Worm (Caenorhabditis elegans): ENCODE measurements around the gene srh-128.
"Not testable (repeated sequence)": the region's sequence is repeated elsewhere in the genome, so short reads cannot be mapped to it uniquely, and the experiment has no call there.

The srh-128 gene

ce11 chrII:2690080-2690479, 15.0 kb downstream of the srh-128 start, which contains the start of gene nspf-3:
Gene nspf-3 (minus strand): TSS chrII:2690180.
- TF ChIP-seq elt-3 (tag; optimal IDR thresholded peaks at IDR 0.05) = no peak
- TF ChIP-seq dmd-4 (tag; optimal IDR thresholded peaks at IDR 0.05) = no peak
- TF ChIP-seq peb-1 (tag; optimal IDR thresholded peaks at IDR 0.05) = no peak
- TF ChIP-seq ama-1 (optimal IDR thresholded peaks at IDR 0.05) = no peak
- TF ChIP-seq unc-62 (GFP tag; optimal IDR thresholded peaks at IDR 0.05) = no peak
- no peak for TF ChIP-seq C34F6.9 (tag; optimal IDR thresholded peaks at IDR 0.05)
- TF ChIP-seq nhr-10 (tag; optimal IDR thresholded peaks at IDR 0.05) = no peak
- no peak for TF ChIP-seq nhr-6 (tag; optimal IDR thresholded peaks at IDR 0.05)
- no peak for TF ChIP-seq elt-1 (tag; optimal IDR thresholded peaks at IDR 0.05)
- no peak for TF ChIP-seq lin-11 (tag; optimal IDR thresholded peaks at IDR 0.05)
- no peak for TF ChIP-seq alr-1 (tag; optimal IDR thresholded peaks at IDR 0.05)
- TF ChIP-seq nhr-237 (tag; optimal IDR thresholded peaks at IDR 0.05) = no peak
- no peak for TF ChIP-seq ceh-82 (tag; optimal IDR thresholded peaks at IDR 0.05)
- TF ChIP-seq mdl-1 (tag; optimal IDR thresholded peaks at IDR 0.05) = no peak
- TF ChIP-seq nhr-129 (tag; optimal IDR thresholded peaks at IDR 0.05) = no peak
- no peak for TF ChIP-seq fos-1 (tag; optimal IDR thresholded peaks at IDR 0.05)
- TF ChIP-seq nhr-11 (tag; optimal IDR thresholded peaks at IDR 0.05) = no peak
- TF ChIP-seq mab-5 (tag; optimal IDR thresholded peaks at IDR 0.05) = no peak
- TF ChIP-seq unc-39 (tag; optimal IDR thresholded peaks at IDR 0.05) = no peak

ce11 chrII:2688616-2689015, 16.5 kb downstream of the srh-128 start, which contains the start of gene nspf-2:
Gene nspf-2 (plus strand): TSS chrII:2688916.
- not testable (repeated sequence) for TF ChIP-seq mdl-1 (tag; optimal IDR thresholded peaks at IDR 0.05); ama-1 (optimal IDR thresholded peaks at IDR 0.05); nhr-12 (tag; optimal IDR thresholded peaks at IDR 0.05)

- TF ChIP-seq F13H6.1 (tag; optimal IDR thresholded peaks at IDR 0.05) = peak; percentile 44
- peak; percentile 24 for TF ChIP-seq sem-4 (tag; optimal IDR thresholded peaks at IDR 0.05)
- TF ChIP-seq mdl-1 (tag; optimal IDR thresholded peaks at IDR 0.05) = no peak
- TF ChIP-seq lsy-2 (tag; optimal IDR thresholded peaks at IDR 0.05) = peak in 1 of 2 experiments; percentile 28
- TF ChIP-seq mab-5 (tag; optimal IDR thresholded peaks at IDR 0.05) = no peak
- peak; percentile 26 for TF ChIP-seq C34F6.9 (tag; optimal IDR thresholded peaks at IDR 0.05)
- no peak for TF ChIP-seq alr-1 (tag; optimal IDR thresholded peaks at IDR 0.05)
- no peak for TF ChIP-seq skn-1 (tag; optimal IDR thresholded peaks at IDR 0.05)
- peak; percentile 49 for TF ChIP-seq sma-9 (GFP tag; optimal IDR thresholded peaks at IDR 0.05)
- TF ChIP-seq sma-9 (tag; optimal IDR thresholded peaks at IDR 0.05) = no peak
- no peak for TF ChIP-seq elt-1 (tag; optimal IDR thresholded peaks at IDR 0.05)
- peak; percentile 59 for TF ChIP-seq lin-13 (GFP tag; optimal IDR thresholded peaks at IDR 0.05)
- no peak for TF ChIP-seq unc-62 (GFP tag; optimal IDR thresholded peaks at IDR 0.05)
Observed at ce11 chrII:2686985-2687675, 18.0 kb downstream of the srh-128 start, which contains the start of the genes sup-9 and nspf-1. Gene sup-9 (minus strand): TSS chrII:2687027. Gene nspf-1 (plus strand): TSS chrII:2687625.

ce11 chrII:2684783-2685182, 20.3 kb downstream of the srh-128 start:
- TF ChIP-seq unc-62 (GFP tag; optimal IDR thresholded peaks at IDR 0.05) (no peak), elt-3 (tag; optimal IDR thresholded peaks at IDR 0.05) (no peak), unc-39 (tag; optimal IDR thresholded peaks at IDR 0.05) (no peak), gmeb-1 (tag; optimal IDR thresholded peaks at IDR 0.05) (no peak), R02D3.7 (tag; optimal IDR thresholded peaks at IDR 0.05) (no peak), mab-5 (tag; optimal IDR thresholded peaks at IDR 0.05) (no peak), blmp-1 (tag; optimal IDR thresholded peaks at IDR 0.05; ENCODE audit: insufficient read depth) (no peak), Y55F3AM.14 (GFP tag; optimal IDR thresholded peaks at IDR 0.05) (no peak), lsy-2 (tag; optimal IDR thresholded peaks at IDR 0.05) (no peak), ceh-16 (tag; optimal IDR thresholded peaks at IDR 0.05) (no peak), nhr-23 (tag; optimal IDR thresholded peaks at IDR 0.05) (no peak), F13H6.1 (tag; optimal IDR thresholded peaks at IDR 0.05) (no peak), lin-13 (GFP tag; optimal IDR thresholded peaks at IDR 0.05) (no peak)

ce11 chrII:2684208-2684607, 20.9 kb downstream of the srh-128 start, which contains the start of gene ceh-87:
Gene ceh-87 (minus strand): TSS chrII:2684308.
- TF ChIP-seq ZK546.5 (tag; optimal IDR thresholded peaks at IDR 0.05) = no peak
- no peak for TF ChIP-seq elt-1 (tag; optimal IDR thresholded peaks at IDR 0.05)
- no peak for TF ChIP-seq nhr-129 (tag; optimal IDR thresholded peaks at IDR 0.05)
- TF ChIP-seq ceh-16 (tag; optimal IDR thresholded peaks at IDR 0.05) = no peak
- TF ChIP-seq unc-39 (tag; optimal IDR thresholded peaks at IDR 0.05) = no peak
- no peak for TF ChIP-seq gmeb-1 (tag; optimal IDR thresholded peaks at IDR 0.05)
- no peak for TF ChIP-seq ama-1 (optimal IDR thresholded peaks at IDR 0.05)

All from whole organism, L2 larva.